Fruit fly (Drosophila melanogaster) whole organism, pupa: ENCODE data around the gene CG8675.

Experiments
- CG14655 ChIP-seq: fragments of 200-800 bp; sonication (Bioruptor generic); optimal IDR thresholded peaks from 3 replicates; lab custom pipeline; 2017; ENCODE audit warnings: mild to moderate bottlenecking, missing biosample characterization, missing genetic modification reagents, missing genetic modification characterization
- CG15710 ChIP-seq: fragments of 200-800 bp; sonication (Bioruptor generic); optimal IDR thresholded peaks from 2 replicates; lab custom pipeline; 2018; ENCODE audit warnings: missing biosample characterization, mild to moderate bottlenecking, missing genetic modification characterization, moderate library complexity
- CG17806 ChIP-seq: fragments of 200-800 bp; sonication (Bioruptor generic); optimal IDR thresholded peaks from 2 replicates; lab custom pipeline; 2018; ENCODE audit warnings: missing biosample characterization, mild to moderate bottlenecking, missing genetic modification characterization, moderate library complexity
- CG32121 ChIP-seq: fragments of 200-800 bp; sonication (Bioruptor generic); IDR thresholded peaks from 2 replicates; pipeline ENCODE4 v1.3.6; 2022; ENCODE audit warnings: missing biosample characterization, missing genetic modification characterization
- CG34367 ChIP-seq: fragments of 200-800 bp; sonication (Bioruptor generic); optimal IDR thresholded peaks from 2 replicates; lab custom pipeline; 2018; ENCODE audit warnings: missing biosample characterization, mild to moderate bottlenecking, missing genetic modification characterization
- CG4496 ChIP-seq: fragments of 200-800 bp; sonication (Bioruptor generic); IDR thresholded peaks from 3 replicates; pipeline ENCODE4 v1.3.6; 2022; ENCODE audit warnings: missing biosample characterization, missing genetic modification characterization
- CG8159 ChIP-seq: fragments of 200-800 bp; sonication (Bioruptor generic); optimal IDR thresholded peaks from 3 replicates; lab custom pipeline; 2018; ENCODE audit warnings: missing biosample characterization, mild to moderate bottlenecking, missing genetic modification characterization, moderate library complexity
- CG9948 ChIP-seq: fragments of 200-800 bp; sonication (Bioruptor generic); optimal IDR thresholded peaks from 2 replicates; lab custom pipeline; 2018; ENCODE audit warnings: missing biosample characterization, mild to moderate bottlenecking, missing genetic modification characterization, moderate library complexity
- EcR ChIP-seq: fragments of 200-800 bp; sonication (Bioruptor generic); optimal IDR thresholded peaks from 3 replicates; lab custom pipeline; 2019; ENCODE audit warnings: missing biosample characterization, missing genetic modification characterization, mild to moderate bottlenecking, moderate library complexity, missing genetic modification reagents
- Ets98B ChIP-seq: fragments of 200-800 bp; sonication (Bioruptor generic); IDR thresholded peaks from 2 replicates; pipeline ENCODE4 v1.3.6; 2022; ENCODE audit warnings: missing biosample characterization, missing genetic modification characterization
- Pif1B ChIP-seq: fragments of 200-800 bp; sonication (Bioruptor generic); optimal IDR thresholded peaks from 3 replicates; lab custom pipeline; 2016; ENCODE audit warnings: missing biosample characterization, missing genetic modification characterization
- fd96Ca ChIP-seq: fragments of 200-800 bp; sonication (Bioruptor generic); IDR thresholded peaks from 3 replicates; pipeline ENCODE4 v1.3.6; 2022; ENCODE audit warnings: missing biosample characterization, missing genetic modification characterization
- gl ChIP-seq: fragments of 200-800 bp; sonication (Bioruptor generic); optimal IDR thresholded peaks from 2 replicates; lab custom pipeline; 2018; ENCODE audit warnings: missing biosample characterization, mild to moderate bottlenecking, missing genetic modification characterization

DNA sequence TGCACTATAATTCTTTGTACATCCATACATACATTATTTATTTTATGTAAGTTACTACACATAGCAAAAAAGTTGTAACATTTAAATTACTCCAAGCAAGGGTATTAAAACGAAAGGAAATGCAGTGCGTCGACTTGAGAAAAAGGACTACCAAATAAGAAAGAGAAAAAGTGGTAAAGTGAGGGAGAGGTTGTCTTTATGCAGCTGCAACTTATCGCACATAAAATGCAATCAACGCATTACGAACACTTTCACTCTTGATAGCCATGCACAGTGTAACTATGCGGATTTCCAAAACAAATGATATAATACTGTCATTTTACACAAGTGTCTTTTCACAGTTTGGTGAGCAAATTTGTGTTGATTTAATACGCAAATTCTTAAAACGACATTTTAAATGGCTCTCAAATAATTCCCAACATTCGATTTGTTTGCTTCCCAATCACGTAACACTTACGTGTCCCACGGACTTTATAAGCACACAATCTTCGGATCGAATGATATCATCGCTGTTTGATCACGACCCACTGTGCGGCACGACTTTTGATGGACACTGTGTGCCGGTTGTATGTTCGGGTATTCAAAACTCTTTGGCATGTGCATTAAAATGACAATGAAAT lies 47.9 kb upstream of the CG8675 start:
- TF ChIP-seq CG8159 (tag; lab: Kevin White, UChicago) (peak; percentile 57), CG32121 (peak; percentile 74), EcR (no peak), CG14655 (GFP tag; lab: Kevin White, UChicago) (peak; percentile 73), fd96Ca (peak; percentile 87), CG17806 (tag; lab: Kevin White, UChicago) (peak; percentile 45), gl (tag; lab: Kevin White, UChicago) (no peak), CG4496 (peak; percentile 80), CG34367 (tag; lab: Kevin White, UChicago) (peak; percentile 54), Pif1B (GFP tag; lab: Kevin White, UChicago) (peak; percentile 79), Ets98B (peak; percentile 25), CG15710 (tag; lab: Kevin White, UChicago) (peak; percentile 55), CG9948 (tag; lab: Kevin White, UChicago) (peak; percentile 62)
